Worm (Caenorhabditis elegans) whole organism, young adult: ENCODE measurements around the gene F49F1.14.

Experiments used
- F23B12.7 ChIP-seq: sonication (generic microtip); optimal IDR thresholded peaks from 2 replicates; lab custom pipeline; 2017; ENCODE audit warnings: missing genetic modification characterization, mild to moderate bottlenecking, missing compliant biosample characterization, antibody characterized with exemption, moderate library complexity; ENCODE audit not compliant: insufficient read depth
- F57A8.1 ChIP-seq: fragments of 200-800 bp; sonication (Bioruptor generic); optimal IDR thresholded peaks from 2 replicates; lab custom pipeline; 2018; ENCODE audit warnings: mild to moderate bottlenecking, missing genetic modification characterization, moderate library complexity, missing compliant biosample characterization
- Y95B8A.8 ChIP-seq: fragments of 200-800 bp; sonication (Bioruptor generic); IDR thresholded peaks from 2 replicates; pipeline ENCODE4 v1.3.6; 2022; ENCODE audit warnings: missing genetic modification reagents, missing genetic modification characterization, missing compliant biosample characterization
- attf-3 ChIP-seq: fragments of 200-800 bp; sonication (Bioruptor generic); conservative IDR thresholded peaks from 2 replicates; pipeline ENCODE4 v1.3.6; 2022; ENCODE audit warnings: missing genetic modification reagents, missing genetic modification characterization, missing compliant biosample characterization
- bed-2 ChIP-seq: fragments of 200-800 bp; sonication (Bioruptor generic); IDR thresholded peaks from 2 replicates; pipeline ENCODE4 v1.3.6; 2022; ENCODE audit warnings: missing genetic modification reagents, missing genetic modification characterization, missing compliant biosample characterization
- ccch-3 ChIP-seq: fragments of 200-800 bp; sonication (Bioruptor generic); optimal IDR thresholded peaks from 2 replicates; lab custom pipeline; 2018; ENCODE audit warnings: mild to moderate bottlenecking, missing genetic modification characterization, missing compliant biosample characterization
- cebp-1 ChIP-seq, 2 experiments: fragments of 200-800 bp in 1 of 2; sonication (Bioruptor generic) in 1 of 2; sonication (generic microtip) in 1 of 2; IDR thresholded peaks in 1 of 2; optimal IDR thresholded peaks in 1 of 2; 2 replicates each; pipeline versions ENCODE4 v1.3.6 to Lab custom; 2017 to 2022; ENCODE audit warnings: missing compliant biosample characterization in 2 of 2, missing genetic modification characterization in 2 of 2, mild to moderate bottlenecking in 1 of 2, missing genetic modification reagents in 1 of 2, moderate library complexity in 1 of 2
- ceh-100 ChIP-seq: fragments of 200-800 bp; sonication (Bioruptor generic); IDR thresholded peaks from 2 replicates; pipeline ENCODE4 v1.3.6; 2022; ENCODE audit warnings: missing genetic modification reagents, missing genetic modification characterization, missing compliant biosample characterization
- ceh-40 ChIP-seq: fragments of 200-800 bp; sonication (Bioruptor generic); IDR thresholded peaks from 2 replicates; pipeline ENCODE4 v1.3.6; 2022; ENCODE audit warnings: missing genetic modification characterization, missing compliant biosample characterization
- ceh-58 ChIP-seq: fragments of 200-800 bp; sonication (Bioruptor generic); IDR thresholded peaks from 2 replicates; pipeline ENCODE4 v1.3.6; 2022; ENCODE audit warnings: missing genetic modification characterization, missing compliant biosample characterization
- ceh-91 ChIP-seq: fragments of 200-800 bp; sonication (Bioruptor generic); IDR thresholded peaks from 2 replicates; pipeline ENCODE4 v1.3.6; 2022; ENCODE audit warnings: missing genetic modification reagents, missing genetic modification characterization, missing compliant biosample characterization
- hlh-26 ChIP-seq: fragments of 200-800 bp; sonication (Bioruptor generic); conservative IDR thresholded peaks from 2 replicates; pipeline ENCODE4 v1.3.6; 2022; ENCODE audit warnings: missing genetic modification reagents, missing genetic modification characterization, missing compliant biosample characterization
- hmg-1.2 ChIP-seq: fragments of 200-800 bp; sonication (Bioruptor generic); IDR thresholded peaks from 2 replicates; pipeline ENCODE4 v1.3.6; 2022; ENCODE audit warnings: missing genetic modification reagents, missing genetic modification characterization, missing compliant biosample characterization
- hmg-20 ChIP-seq: fragments of 200-800 bp; sonication (Bioruptor generic); IDR thresholded peaks from 2 replicates; pipeline ENCODE4 v1.3.6; 2022; ENCODE audit warnings: missing genetic modification reagents, missing genetic modification characterization, missing compliant biosample characterization
- lin-35 ChIP-seq, 3 experiments: fragments of 150-350 bp in 2 of 3; sonication (generic microtip) in 1 of 3; optimal IDR thresholded peaks; 2 replicates each; lab custom pipeline; 2014 to 2018; ENCODE audit warnings: missing biosample characterization in 3 of 3, missing genetic modification characterization in 3 of 3, missing genetic modification reagents in 3 of 3
- lin-40 ChIP-seq: sonication (generic microtip); optimal IDR thresholded peaks from 2 replicates; lab custom pipeline; 2016; ENCODE audit warnings: missing genetic modification characterization, mild to moderate bottlenecking, missing compliant biosample characterization, missing genotype, missing genetic modification reagents
- lin-54 ChIP-seq: fragments of 200-800 bp; sonication (Bioruptor generic); optimal IDR thresholded peaks from 2 replicates; lab custom pipeline; 2018; ENCODE audit warnings: mild to moderate bottlenecking, missing genetic modification characterization, missing compliant biosample characterization
- lsy-27 ChIP-seq: sonication (generic microtip); optimal IDR thresholded peaks from 2 replicates; lab custom pipeline; 2017; ENCODE audit warnings: missing genetic modification characterization, mild to moderate bottlenecking, missing compliant biosample characterization, antibody characterized with exemption, missing genotype, borderline replicate concordance; ENCODE audit not compliant: insufficient read depth
- madf-3 ChIP-seq: fragments of 200-800 bp; sonication (Bioruptor generic); IDR thresholded peaks from 2 replicates; pipeline ENCODE4 v1.3.6; 2022; ENCODE audit warnings: missing genetic modification reagents, missing genetic modification characterization, missing compliant biosample characterization
- madf-6 ChIP-seq: fragments of 200-800 bp; sonication (Bioruptor generic); IDR thresholded peaks from 2 replicates; pipeline ENCODE4 v1.3.6; 2022; ENCODE audit warnings: missing genetic modification reagents, missing genetic modification characterization, missing compliant biosample characterization
- mel-28 ChIP-seq: sonication (generic microtip); optimal IDR thresholded peaks from 2 replicates; lab custom pipeline; 2016; ENCODE audit warnings: borderline replicate concordance, mild to moderate bottlenecking, missing genetic modification characterization, missing compliant biosample characterization
- nfya-1 ChIP-seq: sonication (generic microtip); optimal IDR thresholded peaks from 2 replicates; lab custom pipeline; 2017; ENCODE audit warnings: antibody characterized with exemption, missing compliant biosample characterization, missing genetic modification characterization, borderline replicate concordance; ENCODE audit not compliant: insufficient read depth
- nfya-2 ChIP-seq: fragments of 200-800 bp; sonication (Bioruptor generic); IDR thresholded peaks from 2 replicates; pipeline ENCODE4 v1.3.6; 2022; ENCODE audit warnings: missing genetic modification reagents, missing genetic modification characterization, missing compliant biosample characterization
- nfyb-1 ChIP-seq: fragments of 200-800 bp; sonication (Bioruptor generic); IDR thresholded peaks from 2 replicates; pipeline ENCODE4 v1.3.6; 2022; ENCODE audit warnings: missing genetic modification reagents, missing genetic modification characterization, missing compliant biosample characterization
- nhr-120 ChIP-seq: fragments of 200-800 bp; sonication (Bioruptor generic); IDR thresholded peaks from 2 replicates; pipeline ENCODE4 v1.3.6; 2022; ENCODE audit warnings: missing genetic modification characterization, missing compliant biosample characterization
- nhr-179 ChIP-seq: sonication (generic microtip); optimal IDR thresholded peaks from 2 replicates; lab custom pipeline; 2016; ENCODE audit warnings: mild to moderate bottlenecking, missing genetic modification characterization, missing compliant biosample characterization
- nhr-27 ChIP-seq: fragments of 200-800 bp; sonication (Bioruptor generic); optimal IDR thresholded peaks from 2 replicates; lab custom pipeline; 2018; ENCODE audit warnings: mild to moderate bottlenecking, missing genetic modification characterization, moderate library complexity, missing compliant biosample characterization
- rcor-1 ChIP-seq: fragments of 200-800 bp; sonication (Bioruptor generic); IDR thresholded peaks from 2 replicates; pipeline ENCODE4 v1.3.6; 2022; ENCODE audit warnings: missing genetic modification reagents, missing genetic modification characterization, missing compliant biosample characterization
- rec-8 ChIP-seq, 2 experiments: sonication (generic microtip); optimal IDR thresholded peaks; 2 replicates each; lab custom pipeline; 2016; ENCODE audit warnings: mild to moderate bottlenecking in 2 of 2, missing genetic modification characterization in 2 of 2, missing genetic modification reagents in 2 of 2, missing genotype in 2 of 2, missing biosample characterization in 1 of 2, missing compliant biosample characterization in 1 of 2, moderate library complexity in 1 of 2
- sdz-38 ChIP-seq: sonication (generic microtip); optimal IDR thresholded peaks from 2 replicates; lab custom pipeline; 2016; ENCODE audit warnings: missing genotype, missing genetic modification characterization, missing compliant biosample characterization
- sptf-2 ChIP-seq: fragments of 200-800 bp; sonication (Bioruptor generic); optimal IDR thresholded peaks from 2 replicates; lab custom pipeline; 2018; ENCODE audit warnings: mild to moderate bottlenecking, missing genetic modification characterization, missing compliant biosample characterization
- unc-130 ChIP-seq: sonication (generic microtip); optimal IDR thresholded peaks from 2 replicates; lab custom pipeline; 2016; ENCODE audit warnings: missing genetic modification reagents, missing genetic modification characterization, missing compliant biosample characterization
- unc-62 ChIP-seq: fragments of 150-350 bp; optimal IDR thresholded peaks from 2 replicates; lab custom pipeline; 2014; ENCODE audit warnings: missing biosample characterization, missing genetic modification reagents, missing genetic modification characterization
- ztf-25 ChIP-seq: fragments of 200-800 bp; sonication (Bioruptor generic); IDR thresholded peaks from 2 replicates; pipeline ENCODE4 v1.3.6; 2022; ENCODE audit warnings: missing genetic modification reagents, missing genetic modification characterization, missing compliant biosample characterization
- ztf-26 ChIP-seq: sonication (generic microtip); optimal IDR thresholded peaks from 2 replicates; lab custom pipeline; 2017; ENCODE audit warnings: missing genetic modification characterization, missing compliant biosample characterization

Gene F49F1.14

ce11 chrIV:4140265-4140664 lies 28.0 kb upstream of the F49F1.14 start, which contains the start of gene F49F1.18:
TSS of gene F49F1.18 (minus strand) at chrIV:4140365.
- no peak for TF ChIP-seq nfya-1
- TF ChIP-seq mel-28 (tag; lab: Kevin White, UChicago), result no peak
- TF ChIP-seq nfyb-1, result no peak
- no peak for TF ChIP-seq madf-6
- no peak for TF ChIP-seq ccch-3 (GFP tag; lab: Kevin White, UChicago)
- TF ChIP-seq unc-62 (GFP tag; lab: Kevin White, UChicago), result no peak
- TF ChIP-seq sptf-2 (GFP tag; lab: Kevin White, UChicago), result no peak
- TF ChIP-seq hmg-20 (GFP tag; lab: Robert Waterston, UW), result no peak
- TF ChIP-seq rec-8 (tag; optimal IDR thresholded peaks at IDR 0.05; lab: Kevin White, UChicago), result no peak
- TF ChIP-seq nfya-2 (GFP tag; lab: Robert Waterston, UW), result no peak
- TF ChIP-seq, all 124 proteins: peak for 0

- no peak for TF ChIP-seq hlh-26 (GFP tag; lab: Robert Waterston, UW)
- TF ChIP-seq nhr-120, result no peak
- TF ChIP-seq hmg-1.2 (GFP tag; lab: Robert Waterston, UW), result no peak
- no peak for TF ChIP-seq madf-3 (GFP tag; lab: Robert Waterston, UW)
- TF ChIP-seq F23B12.7 (tag; lab: Kevin White, UChicago), result no peak
- TF ChIP-seq lsy-27 (tag; lab: Kevin White, UChicago), result no peak
- no peak for TF ChIP-seq ceh-40 (GFP tag; lab: Robert Waterston, UW)
- TF ChIP-seq nhr-27, result no peak
- no peak for TF ChIP-seq F57A8.1 (GFP tag; lab: Kevin White, UChicago)
- TF ChIP-seq rcor-1, result no peak
- TF ChIP-seq ztf-25, result no peak
- TF ChIP-seq unc-130 (GFP tag; lab: Kevin White, UChicago), result no peak
- TF ChIP-seq bed-2 (GFP tag; lab: Robert Waterston, UW), result no peak
- TF ChIP-seq, all 124 proteins: peak for 0
Measured at ce11 chrIV:4139022-4139421, 26.7 kb upstream of the F49F1.14 start, which contains the start of gene F49F1.10. TSS of gene F49F1.10 (minus strand) at chrIV:4139122.

DNA sequence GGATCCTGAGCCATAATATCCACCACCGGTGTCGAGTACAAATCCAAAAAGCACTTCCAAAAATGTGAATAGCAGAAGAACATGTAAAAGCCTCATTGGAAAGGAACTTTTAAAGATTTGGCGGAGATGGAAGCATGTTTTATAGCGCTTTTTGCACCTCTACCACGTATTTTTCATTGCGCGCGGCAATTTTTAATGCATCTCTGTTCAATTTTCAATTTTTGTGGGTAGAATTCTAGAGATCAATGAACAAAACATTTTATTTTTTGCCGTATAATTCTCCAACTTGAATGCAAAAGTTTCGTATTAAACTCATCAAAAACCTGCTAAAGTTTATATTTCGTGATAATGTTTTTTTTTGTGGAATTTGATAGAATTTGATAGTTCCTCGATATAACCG lies 25.2 kb upstream of the F49F1.14 start, which contains the start of gene F49F1.9:
TSS of gene F49F1.9 (minus strand) at position 101 of the 400 bp plus-strand sequence.
- TF ChIP-seq ceh-100 (GFP tag; lab: Robert Waterston, UW) (no peak), cebp-1 (GFP tag; IDR thresholded peaks at IDR 0.05; lab: Robert Waterston, UW) (no peak), cebp-1 (tag; optimal IDR thresholded peaks at IDR 0.05; lab: Kevin White, UChicago) (no peak), attf-3 (GFP tag; lab: Robert Waterston, UW) (no peak), ceh-40 (GFP tag; lab: Robert Waterston, UW) (no peak), ceh-91 (GFP tag; lab: Robert Waterston, UW) (no peak), nhr-179 (tag; lab: Kevin White, UChicago) (no peak), ztf-26 (tag; lab: Kevin White, UChicago) (no peak), sdz-38 (tag; lab: Kevin White, UChicago) (no peak), lin-35 (GFP tag; optimal IDR thresholded peaks at IDR 0.05; lab: Kevin White, UChicago) (no peak), ceh-58 (GFP tag; lab: Robert Waterston, UW) (no peak), lin-54 (GFP tag; lab: Kevin White, UChicago) (no peak), Y95B8A.8 (GFP tag; lab: Robert Waterston, UW) (no peak), lin-40 (tag; lab: Kevin White, UChicago) (no peak)
